Fruit fly (Drosophila melanogaster) whole organism, prepupa: ENCODE results near the gene CG43980.

Source experiments
- CG10631 ChIP-seq: fragments of 200-800 bp; sonication (Bioruptor generic); optimal IDR thresholded peaks from 2 replicates; lab custom pipeline; 2016; ENCODE audit warnings: missing biosample characterization, missing genetic modification characterization
- CG10669 ChIP-seq: fragments of 200-800 bp; sonication (Bioruptor generic); optimal IDR thresholded peaks from 3 replicates; lab custom pipeline; 2018; ENCODE audit warnings: missing biosample characterization, mild to moderate bottlenecking, missing genetic modification characterization, moderate library complexity
- CG11762 ChIP-seq: fragments of 200-800 bp; sonication (Bioruptor generic); optimal IDR thresholded peaks from 3 replicates; lab custom pipeline; 2016; ENCODE audit warnings: missing biosample characterization, missing genetic modification characterization; ENCODE audit not compliant: insufficient read depth
- CG15336 ChIP-seq: fragments of 200-800 bp; sonication (Bioruptor generic); IDR thresholded peaks from 2 replicates; pipeline ENCODE4 v1.3.6; 2022; ENCODE audit warnings: missing biosample characterization, missing genetic modification characterization
- CG1621 ChIP-seq: fragments of 200-800 bp; sonication (Bioruptor generic); optimal IDR thresholded peaks from 3 replicates; lab custom pipeline; 2018; ENCODE audit warnings: missing biosample characterization, mild to moderate bottlenecking, missing genetic modification characterization
- CG16779 ChIP-seq: fragments of 200-800 bp; sonication (Bioruptor generic); optimal IDR thresholded peaks from 3 replicates; lab custom pipeline; 2017; ENCODE audit warnings: missing biosample characterization, mild to moderate bottlenecking, missing genetic modification characterization
- CG3032 ChIP-seq: fragments of 200-800 bp; optimal IDR thresholded peaks from 2 replicates; lab custom pipeline; 2019; ENCODE audit warnings: missing biosample characterization, mild to moderate bottlenecking, missing genetic modification characterization, moderate library complexity
- CG31627 ChIP-seq: fragments of 200-800 bp; sonication (Bioruptor generic); optimal IDR thresholded peaks from 3 replicates; lab custom pipeline; 2016; ENCODE audit warnings: missing biosample characterization, missing genetic modification characterization
- CG32006 ChIP-seq: fragments of 200-800 bp; sonication (Bioruptor generic); optimal IDR thresholded peaks from 3 replicates; lab custom pipeline; 2017; ENCODE audit warnings: missing biosample characterization, mild to moderate bottlenecking, missing genetic modification characterization
- CG34406 ChIP-seq: fragments of 200-800 bp; sonication (Bioruptor generic); optimal IDR thresholded peaks from 3 replicates; lab custom pipeline; 2016; ENCODE audit warnings: missing biosample characterization, missing genetic modification characterization
- CG6163 ChIP-seq: fragments of 200-800 bp; sonication (Bioruptor generic); IDR thresholded peaks from 3 replicates; pipeline ENCODE4 v1.3.6; 2022; ENCODE audit warnings: missing biosample characterization, missing genetic modification characterization
- CG6808 ChIP-seq: fragments of 200-800 bp; sonication (Bioruptor generic); optimal IDR thresholded peaks from 3 replicates; lab custom pipeline; 2017; ENCODE audit warnings: missing biosample characterization, missing genetic modification characterization, mild to moderate bottlenecking, moderate library complexity, missing genetic modification reagents
- CG7368 ChIP-seq: fragments of 200-800 bp; sonication (Bioruptor generic); optimal IDR thresholded peaks from 3 replicates; lab custom pipeline; 2016; ENCODE audit warnings: missing biosample characterization, missing genetic modification characterization
- Eip75B ChIP-seq: fragments of 200-800 bp; sonication (Bioruptor generic); optimal IDR thresholded peaks from 3 replicates; lab custom pipeline; 2016; ENCODE audit warnings: missing biosample characterization, missing genetic modification characterization
- Eip78C ChIP-seq: fragments of 200-800 bp; sonication (Bioruptor generic); peaks from one replicate; lab custom pipeline; 2016; ENCODE audit warnings: missing biosample characterization, missing genetic modification characterization
- Eip93F ChIP-seq: fragments of 200-800 bp; sonication (Bioruptor generic); optimal IDR thresholded peaks from 2 replicates; lab custom pipeline; 2016; ENCODE audit warnings: missing biosample characterization, mild to moderate bottlenecking, missing genetic modification characterization
- Gug ChIP-seq: fragments of 200-800 bp; sonication (Bioruptor generic); IDR thresholded peaks from 2 replicates; pipeline ENCODE4 v1.3.6; 2022; ENCODE audit warnings: missing biosample characterization, missing genetic modification characterization
- Hr38 ChIP-seq: sonication (Bioruptor generic); optimal IDR thresholded peaks from 2 replicates; lab custom pipeline; 2016; ENCODE audit warnings: missing biosample characterization, missing genetic modification characterization
- Hr4 ChIP-seq: fragments of 200-800 bp; sonication (Bioruptor generic); optimal IDR thresholded peaks from 3 replicates; lab custom pipeline; 2016; ENCODE audit warnings: missing biosample characterization, missing genetic modification characterization
- Lpt ChIP-seq: fragments of 200-800 bp; sonication (Bioruptor generic); optimal IDR thresholded peaks from 3 replicates; lab custom pipeline; 2016; ENCODE audit warnings: missing biosample characterization, missing genetic modification characterization
- Met ChIP-seq: fragments of 200-800 bp; sonication (Bioruptor generic); optimal IDR thresholded peaks from 3 replicates; lab custom pipeline; 2016; ENCODE audit warnings: missing biosample characterization, missing genetic modification characterization
- acj6 ChIP-seq: fragments of 200-800 bp; sonication (Bioruptor generic); optimal IDR thresholded peaks from 3 replicates; lab custom pipeline; 2016; ENCODE audit warnings: missing biosample characterization, missing genetic modification characterization
- dac ChIP-seq: fragments of 200-800 bp; sonication (Bioruptor generic); optimal IDR thresholded peaks from 2 replicates; lab custom pipeline; 2017; ENCODE audit warnings: missing biosample characterization, mild to moderate bottlenecking, missing genetic modification characterization
- eg ChIP-seq: fragments of 200-800 bp; sonication (Bioruptor generic); IDR thresholded peaks from 3 replicates; pipeline ENCODE4 v1.3.6; 2022; ENCODE audit warnings: missing biosample characterization, missing genetic modification characterization
- esn ChIP-seq: fragments of 200-800 bp; sonication (Bioruptor generic); optimal IDR thresholded peaks from 2 replicates; lab custom pipeline; 2016; ENCODE audit warnings: missing biosample characterization, mild to moderate bottlenecking, missing genetic modification characterization, moderate library complexity
- fd59A ChIP-seq: fragments of 200-800 bp; sonication (Bioruptor generic); optimal IDR thresholded peaks from 2 replicates; lab custom pipeline; 2017; ENCODE audit warnings: missing biosample characterization, mild to moderate bottlenecking, missing genetic modification characterization, missing genetic modification reagents
- fd85E ChIP-seq: fragments of 200-800 bp; sonication (Bioruptor generic); optimal IDR thresholded peaks from 3 replicates; lab custom pipeline; 2016; ENCODE audit warnings: missing biosample characterization, missing genetic modification characterization
- lz ChIP-seq: fragments of 200-800 bp; sonication (Bioruptor generic); optimal IDR thresholded peaks from 3 replicates; lab custom pipeline; 2016; ENCODE audit warnings: missing biosample characterization, missing genetic modification characterization
- pdm3 ChIP-seq: fragments of 200-800 bp; sonication (Bioruptor generic); optimal IDR thresholded peaks from 3 replicates; lab custom pipeline; 2016; ENCODE audit warnings: missing biosample characterization, missing genetic modification characterization
- salr ChIP-seq, 2 experiments: fragments of 200-800 bp; sonication (Bioruptor generic); optimal IDR thresholded peaks; 3 replicates each; lab custom pipeline; 2016 to 2018; ENCODE audit warnings: missing biosample characterization in 2 of 2, missing genetic modification characterization in 2 of 2, mild to moderate bottlenecking in 1 of 2
- ss ChIP-seq, 2 experiments: fragments of 200-800 bp; sonication (Bioruptor generic); optimal IDR thresholded peaks; 2 replicates in 1 of 2; 3 replicates in 1 of 2; lab custom pipeline; 2017 to 2018; ENCODE audit warnings: mild to moderate bottlenecking in 2 of 2, missing biosample characterization in 2 of 2, missing genetic modification characterization in 2 of 2, moderate library complexity in 1 of 2
- svp ChIP-seq: fragments of 200-800 bp; sonication (Bioruptor generic); peaks from one replicate; lab custom pipeline; 2016; ENCODE audit warnings: missing biosample characterization, missing genetic modification characterization
- vri ChIP-seq: fragments of 200-800 bp; sonication (Bioruptor generic); optimal IDR thresholded peaks from 3 replicates; lab custom pipeline; 2016; ENCODE audit warnings: missing biosample characterization, mild to moderate bottlenecking, missing genetic modification characterization

CG43980 gene

dm6 chr3L:21685753-21686152, 41.0 kb downstream of the CG43980 start (continued):
- TF ChIP-seq vri (GFP tag; lab: Kevin White, UChicago) (no peak), svp (GFP tag; lab: Kevin White, UChicago) (peak; percentile 56), lz (GFP tag; lab: Kevin White, UChicago) (peak; percentile 19), CG34406 (GFP tag; lab: Kevin White, UChicago) (peak; percentile 54), acj6 (GFP tag; lab: Kevin White, UChicago) (peak; percentile 79), CG16779 (peak; percentile 53), Hr4 (GFP tag; lab: Kevin White, UChicago) (peak; percentile 32), dac (GFP tag; lab: Kevin White, UChicago) (no peak), salr (GFP tag; optimal IDR thresholded peaks at IDR 0.05; lab: Kevin White, UChicago) (peak; percentile 67 to 83), pdm3 (peak; percentile 74), Hr38 (GFP tag; lab: Kevin White, UChicago) (no peak), eg (no peak), CG10669 (GFP tag; lab: Kevin White, UChicago) (peak; percentile 89), CG6808 (GFP tag; lab: Kevin White, UChicago) (peak; percentile 92), CG10631 (GFP tag; lab: Kevin White, UChicago) (peak; percentile 84), Met (GFP tag; lab: Kevin White, UChicago) (no peak), Lpt (peak; percentile 58), CG3032 (peak; percentile 93), CG32006 (GFP tag; lab: Kevin White, UChicago) (peak; percentile 62), Eip93F (no peak), Eip75B (peak; percentile 73), esn (GFP tag; lab: Kevin White, UChicago) (peak; percentile 34)

- peak; percentile 1 for TF ChIP-seq fd59A (GFP tag; lab: Kevin White, UChicago)
- TF ChIP-seq CG3032: no peak
- peak; percentile 53 for TF ChIP-seq svp (GFP tag; lab: Kevin White, UChicago)
- TF ChIP-seq Eip78C: peak; percentile 57
- TF ChIP-seq, all 60 proteins: peak for 3
These were observed 43.9 kb downstream of the CG43980 start for dm6 chr3L:21688607-21689129.

- TF ChIP-seq Hr38 (GFP tag; lab: Kevin White, UChicago): no peak
- TF ChIP-seq CG11762: no peak
- TF ChIP-seq CG6808 (GFP tag; lab: Kevin White, UChicago): no peak
- TF ChIP-seq CG1621 (tag; lab: Kevin White, UChicago): no peak
- no peak for TF ChIP-seq svp (GFP tag; lab: Kevin White, UChicago)
- TF ChIP-seq acj6 (GFP tag; lab: Kevin White, UChicago): no peak
- TF ChIP-seq CG34406 (GFP tag; lab: Kevin White, UChicago): no peak
- TF ChIP-seq lz (GFP tag; lab: Kevin White, UChicago): no peak
- TF ChIP-seq vri (GFP tag; lab: Kevin White, UChicago): no peak
- TF ChIP-seq fd59A (GFP tag; lab: Kevin White, UChicago): no peak
- TF ChIP-seq Gug (GFP tag; lab: Robert Waterston, UW): no peak
- TF ChIP-seq Lpt: no peak
- no peak for TF ChIP-seq CG31627
- no peak for TF ChIP-seq Eip93F
- TF ChIP-seq eg: no peak
- no peak for TF ChIP-seq CG15336 (GFP tag; lab: Robert Waterston, UW)
- TF ChIP-seq CG7368 (GFP tag; lab: Kevin White, UChicago): no peak
- TF ChIP-seq ss (GFP tag; optimal IDR thresholded peaks at IDR 0.05; lab: Kevin White, UChicago): no peak
- TF ChIP-seq Hr4 (GFP tag; lab: Kevin White, UChicago): no peak
- no peak for TF ChIP-seq fd85E (GFP tag; lab: Kevin White, UChicago)
These were observed 49.9 kb downstream of the CG43980 start for dm6 chr3L:21694647-21695046.

- TF ChIP-seq CG6163 (GFP tag; lab: Robert Waterston, UW) (0 out of 3 replicates have a peak, but pooled peaks have one; percentile 12), Eip93F (no peak)
- TF ChIP-seq, all 60 proteins: peak for 1
These were observed 55.3 kb downstream of the CG43980 start for dm6 chr3L:21700052-21700451.
